Worm (Caenorhabditis elegans): ENCODE data around the gene H37A05.2.

ce11 chrV:13606651-13607242, 27.3 kb downstream of the H37A05.2 start, which contains the start of gene fmo-4:
- TF ChIP-seq ama-1 (optimal IDR thresholded peaks at IDR 0.05) (no peak), mab-5 (tag; optimal IDR thresholded peaks at IDR 0.05) (no peak), unc-62 (GFP tag; optimal IDR thresholded peaks at IDR 0.05) (no peak), elt-3 (tag; optimal IDR thresholded peaks at IDR 0.05) (no peak), mbf-1 (tag; optimal IDR thresholded peaks at IDR 0.05) (no peak), alr-1 (tag; optimal IDR thresholded peaks at IDR 0.05) (no peak), lin-39 (tag; optimal IDR thresholded peaks at IDR 0.05) (no peak), dmd-4 (tag; optimal IDR thresholded peaks at IDR 0.05) (no peak)
